Fruit fly (Drosophila melanogaster): ENCODE measurements around the gene CG12716.

CG12716 gene

dm6 chrX:12947670-12948069 lies 28.4 kb downstream of the CG12716 start:
- TF ChIP-seq psq (optimal IDR thresholded peaks at IDR 0.05) (no peak), insv (optimal IDR thresholded peaks at IDR 0.05) (no peak), Myc (optimal IDR thresholded peaks at IDR 0.05) (no peak), h (optimal IDR thresholded peaks at IDR 0.05) (no peak), ttk (optimal IDR thresholded peaks at IDR 0.05) (no peak), Sin3A (optimal IDR thresholded peaks at IDR 0.05) (no peak)

dm6 chrX:12940396-12940795 lies 35.6 kb downstream of the CG12716 start:
- no peak for TF ChIP-seq Sin3A (optimal IDR thresholded peaks at IDR 0.05)
- no peak for TF ChIP-seq psq (optimal IDR thresholded peaks at IDR 0.05)
- no peak for TF ChIP-seq Myc (optimal IDR thresholded peaks at IDR 0.05)
- TF ChIP-seq insv (optimal IDR thresholded peaks at IDR 0.05), result no peak
- no peak for TF ChIP-seq ttk (optimal IDR thresholded peaks at IDR 0.05)
- no peak for TF ChIP-seq h (optimal IDR thresholded peaks at IDR 0.05)

- no peak for TF ChIP-seq h (optimal IDR thresholded peaks at IDR 0.05)
- no peak for TF ChIP-seq Myc (optimal IDR thresholded peaks at IDR 0.05)
- TF ChIP-seq insv (optimal IDR thresholded peaks at IDR 0.05), result no peak
- TF ChIP-seq ttk (optimal IDR thresholded peaks at IDR 0.05), result no peak
- TF ChIP-seq Sin3A (optimal IDR thresholded peaks at IDR 0.05), result no peak
- TF ChIP-seq psq (optimal IDR thresholded peaks at IDR 0.05), result no peak
Observed at dm6 chrX:12939951-12940350, 36.1 kb downstream of the CG12716 start.

- TF ChIP-seq h (optimal IDR thresholded peaks at IDR 0.05) (no peak), ttk (optimal IDR thresholded peaks at IDR 0.05) (no peak), Myc (optimal IDR thresholded peaks at IDR 0.05) (no peak), psq (optimal IDR thresholded peaks at IDR 0.05) (no peak), insv (optimal IDR thresholded peaks at IDR 0.05) (no peak), Sin3A (optimal IDR thresholded peaks at IDR 0.05) (no peak)
Observed at dm6 chrX:12939021-12939420, 37.0 kb downstream of the CG12716 start.

dm6 chrX:12937825-12938520 lies 38.1 kb downstream of the CG12716 start:
- TF ChIP-seq Myc (optimal IDR thresholded peaks at IDR 0.05) (no peak), psq (optimal IDR thresholded peaks at IDR 0.05) (no peak), h (optimal IDR thresholded peaks at IDR 0.05) (no peak), insv (optimal IDR thresholded peaks at IDR 0.05) (no peak), ttk (optimal IDR thresholded peaks at IDR 0.05) (no peak), Sin3A (optimal IDR thresholded peaks at IDR 0.05) (no peak)

dm6 chrX:12929817-12930216 lies 46.2 kb downstream of the CG12716 start:
- TF ChIP-seq psq (optimal IDR thresholded peaks at IDR 0.05), result no peak
- TF ChIP-seq Myc (optimal IDR thresholded peaks at IDR 0.05), result no peak
- TF ChIP-seq h (optimal IDR thresholded peaks at IDR 0.05), result no peak
- no peak for TF ChIP-seq ttk (optimal IDR thresholded peaks at IDR 0.05)
- TF ChIP-seq Sin3A (optimal IDR thresholded peaks at IDR 0.05), result no peak
- TF ChIP-seq insv (optimal IDR thresholded peaks at IDR 0.05), result no peak

- no peak for TF ChIP-seq psq (optimal IDR thresholded peaks at IDR 0.05)
- TF ChIP-seq Myc (optimal IDR thresholded peaks at IDR 0.05), result no peak
- TF ChIP-seq ttk (optimal IDR thresholded peaks at IDR 0.05), result no peak
- TF ChIP-seq Sin3A (optimal IDR thresholded peaks at IDR 0.05), result no peak
Observed at dm6 chrX:12927612-12928011, 48.4 kb downstream of the CG12716 start.

- TF ChIP-seq Myc (optimal IDR thresholded peaks at IDR 0.05) (no peak), h (optimal IDR thresholded peaks at IDR 0.05) (no peak), insv (optimal IDR thresholded peaks at IDR 0.05) (no peak), psq (optimal IDR thresholded peaks at IDR 0.05) (no peak), ttk (optimal IDR thresholded peaks at IDR 0.05) (no peak), Sin3A (optimal IDR thresholded peaks at IDR 0.05) (no peak)
Observed at dm6 chrX:12925426-12926256, 50.4 kb downstream of the CG12716 start.
